Fruit fly (Drosophila melanogaster) whole organism, wandering third instar larva: Measurements from ENCODE around the gene rut.

Experiments used
- Abd-B ChIP-seq: fragments of >200 bp; optimal IDR thresholded peaks from 2 replicates; lab custom pipeline; 2017; ENCODE audit warnings: missing biosample characterization, missing genetic modification characterization
- CG32264 ChIP-seq: fragments of 200-800 bp; sonication (Bioruptor generic); optimal IDR thresholded peaks from 2 replicates; lab custom pipeline; 2016; ENCODE audit warnings: missing biosample characterization, missing genetic modification characterization
- CG9705 ChIP-seq: fragments of 200-800 bp; sonication (Bioruptor generic); optimal IDR thresholded peaks from 2 replicates; lab custom pipeline; 2018; ENCODE audit warnings: missing biosample characterization, mild to moderate bottlenecking, missing genetic modification characterization
- CrebA ChIP-seq: fragments of 200-800 bp; sonication (Bioruptor generic); optimal IDR thresholded peaks from 2 replicates; lab custom pipeline; 2016; ENCODE audit warnings: missing biosample characterization, mild to moderate bottlenecking, missing genetic modification characterization, borderline replicate concordance
- Dfd ChIP-seq: fragments of >200 bp; optimal IDR thresholded peaks from 2 replicates; lab custom pipeline; 2017; ENCODE audit warnings: missing biosample characterization, missing genetic modification characterization
- Dif ChIP-seq: fragments of 200-275, 200-300 bp; sonication (Bioruptor generic); optimal IDR thresholded peaks from 2 replicates; lab custom pipeline; 2018; ENCODE audit warnings: missing biosample characterization, missing genetic modification characterization; ENCODE audit not compliant: partially characterized antibody
- GATAd ChIP-seq: sonication (Bioruptor generic); optimal IDR thresholded peaks from 2 replicates; lab custom pipeline; 2016; ENCODE audit warnings: missing biosample characterization, missing genetic modification characterization
- HLH106 ChIP-seq: fragments of 200-800 bp; optimal IDR thresholded peaks from 3 replicates; lab custom pipeline; 2019; ENCODE audit warnings: missing biosample characterization, mild to moderate bottlenecking, missing genetic modification characterization, moderate library complexity
- Hnf4 ChIP-seq: fragments of 200-800 bp; sonication (Bioruptor generic); optimal IDR thresholded peaks from 2 replicates; lab custom pipeline; 2016; ENCODE audit warnings: missing biosample characterization, mild to moderate bottlenecking, missing genetic modification characterization
- Hr78 ChIP-seq: fragments of >200 bp; optimal IDR thresholded peaks from 2 replicates; lab custom pipeline; 2017; ENCODE audit warnings: missing biosample characterization, missing genetic modification characterization
- Hr83 ChIP-seq: fragments of 200-300 bp; sonication (Bioruptor generic); optimal IDR thresholded peaks from 2 replicates; lab custom pipeline; 2016; ENCODE audit warnings: missing biosample characterization, mild to moderate bottlenecking, missing genetic modification characterization, moderate library complexity; ENCODE audit not compliant: poor library complexity, severe bottlenecking
- Jra ChIP-seq: sonication (Bioruptor generic); optimal IDR thresholded peaks from 2 replicates; lab custom pipeline; 2016; ENCODE audit warnings: missing biosample characterization, missing genetic modification characterization
- Mio ChIP-seq: sonication (Bioruptor generic); optimal IDR thresholded peaks from 2 replicates; lab custom pipeline; 2016; ENCODE audit warnings: missing biosample characterization, missing genetic modification characterization
- Myc ChIP-seq: fragments of >200 bp; optimal IDR thresholded peaks from 2 replicates; lab custom pipeline; 2017
- N ChIP-seq: fragments of >200 bp; optimal IDR thresholded peaks from 2 replicates; lab custom pipeline; 2018; ENCODE audit warnings: missing biosample characterization, missing external identifiers, missing genetic modification characterization
- OdsH ChIP-seq: fragments of 200-800 bp; sonication (Bioruptor generic); optimal IDR thresholded peaks from 2 replicates; lab custom pipeline; 2016; ENCODE audit warnings: missing biosample characterization, mild to moderate bottlenecking, missing genetic modification characterization
- Rel ChIP-seq, 2 experiments: fragments of 200-800 bp; sonication (Bioruptor generic) in 1 of 2; optimal IDR thresholded peaks; 2 replicates in 1 of 2; 3 replicates in 1 of 2; lab custom pipeline; 2016 to 2019; ENCODE audit warnings: mild to moderate bottlenecking in 2 of 2, missing biosample characterization in 2 of 2, missing genetic modification characterization in 2 of 2, moderate library complexity in 1 of 2
- Sp1 ChIP-seq: fragments of 200-800 bp; sonication (Bioruptor generic); optimal IDR thresholded peaks from 3 replicates; lab custom pipeline; 2019; ENCODE audit warnings: missing biosample characterization, mild to moderate bottlenecking, missing genetic modification characterization, moderate library complexity
- Vsx2 ChIP-seq: fragments of 200-300, 225-300 bp; sonication (Bioruptor generic); optimal IDR thresholded peaks from 2 replicates; lab custom pipeline; 2018; ENCODE audit warnings: missing biosample characterization, missing genetic modification characterization; ENCODE audit not compliant: partially characterized antibody
- br ChIP-seq: fragments of 200-800 bp; sonication (Bioruptor generic); optimal IDR thresholded peaks from 2 replicates; lab custom pipeline; 2016; ENCODE audit warnings: missing biosample characterization, missing genetic modification characterization
- brk ChIP-seq: fragments of 200-800 bp; sonication (Bioruptor generic); optimal IDR thresholded peaks from 2 replicates; lab custom pipeline; 2016; ENCODE audit warnings: missing biosample characterization, mild to moderate bottlenecking, missing genetic modification characterization
- dl ChIP-seq, 2 experiments: fragments of 175-275, 200-275 bp in 1 of 2; fragments of 200-275 bp in 1 of 2; sonication (Bioruptor generic); optimal IDR thresholded peaks; lab custom pipeline; 2018; ENCODE audit warnings: mild to moderate bottlenecking in 2 of 2, missing biosample characterization in 2 of 2, missing genetic modification characterization in 2 of 2, moderate library complexity in 2 of 2; ENCODE audit not compliant: partially characterized antibody in 2 of 2, insufficient read depth in 1 of 2
- dmrt93B ChIP-seq: fragments of 200-800 bp; sonication (Bioruptor generic); optimal IDR thresholded peaks from 2 replicates; lab custom pipeline; 2018; ENCODE audit warnings: missing biosample characterization, mild to moderate bottlenecking, missing genetic modification characterization
- dsf ChIP-seq: sonication (Bioruptor generic); optimal IDR thresholded peaks from 2 replicates; lab custom pipeline; 2016; ENCODE audit warnings: missing biosample characterization, missing genetic modification characterization, borderline replicate concordance
- ey ChIP-seq: fragments of 200-800 bp; sonication (Bioruptor generic); optimal IDR thresholded peaks from 2 replicates; lab custom pipeline; 2016; ENCODE audit warnings: missing biosample characterization, missing genetic modification characterization
- foxo ChIP-seq, 2 experiments: fragments of 200-800 bp; sonication (Bioruptor generic); optimal IDR thresholded peaks; 2 replicates in 1 of 2; 3 replicates in 1 of 2; lab custom pipeline; 2016 to 2017; ENCODE audit warnings: missing biosample characterization in 2 of 2, missing genetic modification characterization in 2 of 2
- fru ChIP-seq: fragments of 200-800 bp; sonication (Bioruptor generic); optimal IDR thresholded peaks from 3 replicates; lab custom pipeline; 2016; ENCODE audit warnings: missing biosample characterization, mild to moderate bottlenecking, missing genetic modification characterization
- h ChIP-seq: fragments of 200-800 bp; sonication (Bioruptor generic); optimal IDR thresholded peaks from 3 replicates; lab custom pipeline; 2016; ENCODE audit warnings: missing biosample characterization, mild to moderate bottlenecking, missing genetic modification characterization
- jim ChIP-seq: fragments of 175-275, 200-325 bp; sonication (Bioruptor generic); optimal IDR thresholded peaks from 2 replicates; lab custom pipeline; 2016; ENCODE audit warnings: missing biosample characterization, mild to moderate bottlenecking, missing genetic modification characterization
- lola ChIP-seq: fragments of >200 bp; optimal IDR thresholded peaks from 2 replicates; lab custom pipeline; 2017; ENCODE audit warnings: missing biosample characterization, missing genetic modification characterization
- pan ChIP-seq: fragments of >200 bp; optimal IDR thresholded peaks from 2 replicates; lab custom pipeline; 2017
- psq ChIP-seq: fragments of 200-800 bp; sonication (Bioruptor generic); optimal IDR thresholded peaks from 3 replicates; lab custom pipeline; 2017; ENCODE audit warnings: missing biosample characterization, mild to moderate bottlenecking, missing genetic modification characterization, moderate library complexity
- rgr ChIP-seq: fragments of 200-800 bp; sonication (Bioruptor generic); optimal IDR thresholded peaks from 3 replicates; lab custom pipeline; 2016; ENCODE audit warnings: missing biosample characterization, mild to moderate bottlenecking, missing genetic modification characterization
- sage ChIP-seq: fragments of 200-800 bp; sonication (Bioruptor generic); optimal IDR thresholded peaks from 2 replicates; lab custom pipeline; 2016; ENCODE audit warnings: missing biosample characterization, mild to moderate bottlenecking, missing genetic modification characterization
- sv ChIP-seq: fragments of 200-800 bp; sonication (Bioruptor generic); optimal IDR thresholded peaks from 3 replicates; lab custom pipeline; 2016; ENCODE audit warnings: missing biosample characterization, missing genetic modification characterization
- tai ChIP-seq: sonication (Bioruptor generic); optimal IDR thresholded peaks from 2 replicates; lab custom pipeline; 2016; ENCODE audit warnings: missing biosample characterization, missing genetic modification characterization
- usp ChIP-seq: fragments of >200 bp; optimal IDR thresholded peaks from 2 replicates; lab custom pipeline; 2017; ENCODE audit warnings: missing biosample characterization, missing genetic modification characterization
- woc ChIP-seq: sonication (Bioruptor generic); optimal IDR thresholded peaks from 2 replicates; lab custom pipeline; 2016; ENCODE audit warnings: missing biosample characterization, mild to moderate bottlenecking, missing genetic modification characterization

rut gene

DNA sequence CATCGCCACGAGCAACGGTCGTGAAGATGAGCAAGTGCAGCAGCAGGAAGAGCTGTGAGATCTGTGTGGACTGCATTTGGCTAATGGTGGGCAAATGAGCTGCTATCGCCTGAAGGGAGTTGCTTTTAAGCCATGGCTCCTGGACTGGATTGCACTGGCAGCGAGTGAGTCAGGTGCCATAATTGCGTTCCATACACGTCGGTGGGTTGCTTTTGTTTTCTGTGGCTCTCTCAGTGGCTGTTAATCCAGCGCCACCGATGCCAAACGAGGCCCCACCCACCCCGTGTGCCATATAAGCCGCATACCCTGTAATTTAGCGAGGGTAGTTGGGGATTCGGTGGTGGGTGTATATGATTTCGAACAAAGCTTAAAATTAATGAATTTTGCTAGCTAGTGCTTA, 18.8 kb upstream of the rut start, which contains the start of gene CG12539:
Gene CG12539 (minus strand): TSS at position 101 of the 400 bp plus-strand sequence.
- TF ChIP-seq foxo (GFP tag; optimal IDR thresholded peaks at IDR 0.05; lab: Kevin White, UChicago) (no peak), lola (GFP tag; lab: Kevin White, UChicago) (no peak), fru (GFP tag; lab: Kevin White, UChicago) (no peak), psq (GFP tag; lab: Kevin White, UChicago) (no peak)

dm6 chrX:14841893-14842505, 16.1 kb upstream of the rut start:
- TF ChIP-seq Dif (GFP tag; lab: Kevin White, UChicago) (no peak), OdsH (no peak), dmrt93B (no peak), Mio (GFP tag; lab: Kevin White, UChicago) (no peak), jim (GFP tag; lab: Kevin White, UChicago) (no peak), foxo (GFP tag; optimal IDR thresholded peaks at IDR 0.05; lab: Kevin White, UChicago) (no peak), psq (GFP tag; lab: Kevin White, UChicago) (no peak), dsf (GFP tag; lab: Kevin White, UChicago) (no peak), tai (GFP tag; lab: Kevin White, UChicago) (no peak), Myc (lab: Kevin White, UChicago) (no peak), sage (GFP tag; lab: Kevin White, UChicago) (no peak), Dfd (GFP tag; lab: Kevin White, UChicago) (no peak), CG9705 (GFP tag; lab: Kevin White, UChicago) (no peak), pan (no peak), Jra (GFP tag; lab: Kevin White, UChicago) (no peak), lola (GFP tag; lab: Kevin White, UChicago) (no peak)

DNA sequence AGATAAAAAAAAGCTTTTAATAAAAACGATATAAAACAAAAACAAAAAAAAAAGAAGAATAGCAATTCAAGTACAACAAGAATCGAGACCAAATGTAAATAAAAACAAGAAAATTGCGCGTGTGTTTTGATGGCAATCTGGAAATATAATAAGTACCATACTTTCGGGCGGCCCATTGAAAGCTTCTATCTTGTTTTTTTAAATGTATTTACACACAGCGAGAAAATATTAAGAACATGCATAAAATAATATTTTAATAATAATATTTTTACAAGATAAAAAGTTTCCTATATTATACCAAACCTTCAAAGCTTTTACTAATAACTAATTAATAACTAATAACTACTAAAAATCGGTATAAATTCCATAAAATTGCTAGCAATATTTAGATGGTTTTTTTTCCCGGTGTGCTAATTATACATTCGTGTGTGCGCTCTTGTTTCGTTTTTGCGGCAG, 14.6 kb upstream of the rut start:
- TF ChIP-seq Sp1 (GFP tag; lab: Kevin White, UChicago) (peak; percentile 52), OdsH (peak; percentile 23), CG9705 (GFP tag; lab: Kevin White, UChicago) (no peak), foxo (GFP tag; optimal IDR thresholded peaks at IDR 0.05; lab: Kevin White, UChicago) (peak in 1 of 2 experiments; percentile 44), rgr (GFP tag; lab: Kevin White, UChicago) (peak; percentile 2), Vsx2 (GFP tag; lab: Kevin White, UChicago) (no peak), HLH106 (tag; lab: Kevin White, UChicago) (peak; percentile 50)

dm6 chrX:14839739-14840347, 14.0 kb upstream of the rut start:
- peak; percentile 23 for TF ChIP-seq psq (GFP tag; lab: Kevin White, UChicago)
- peak; percentile 40 for TF ChIP-seq fru (GFP tag; lab: Kevin White, UChicago)
- no peak for TF ChIP-seq dmrt93B
- TF ChIP-seq N (GFP tag; lab: Kevin White, UChicago) = no peak
- no peak for TF ChIP-seq Dif (GFP tag; lab: Kevin White, UChicago)
- no peak for TF ChIP-seq Jra (GFP tag; lab: Kevin White, UChicago)
- no peak for TF ChIP-seq Mio (GFP tag; lab: Kevin White, UChicago)
- no peak for TF ChIP-seq Hr83
- no peak for TF ChIP-seq Hr78 (GFP tag; lab: Kevin White, UChicago)
- no peak for TF ChIP-seq Dfd (GFP tag; lab: Kevin White, UChicago)
- no peak for TF ChIP-seq sv
- TF ChIP-seq CrebA (GFP tag; lab: Kevin White, UChicago) = no peak
- no peak for TF ChIP-seq Sp1 (GFP tag; lab: Kevin White, UChicago)
- no peak for TF ChIP-seq dsf (GFP tag; lab: Kevin White, UChicago)
- TF ChIP-seq ey = peak; percentile 48
- TF ChIP-seq br (GFP tag; lab: Kevin White, UChicago) = no peak
- no peak for TF ChIP-seq usp (GFP tag; lab: Kevin White, UChicago)
- no peak for TF ChIP-seq pan
- TF ChIP-seq CG32264 (GFP tag; lab: Kevin White, UChicago) = no peak
- TF ChIP-seq Abd-B (GFP tag; lab: Kevin White, UChicago) = no peak
- TF ChIP-seq lola (GFP tag; lab: Kevin White, UChicago) = no peak
- no peak for TF ChIP-seq Hnf4 (GFP tag; lab: Kevin White, UChicago)
- peak; percentile 7 for TF ChIP-seq GATAd (GFP tag; lab: Kevin White, UChicago)
- peak; percentile 8 for TF ChIP-seq OdsH
- TF ChIP-seq HLH106 (tag; lab: Kevin White, UChicago) = peak; percentile 54
- peak; percentile 47 for TF ChIP-seq h (GFP tag; lab: Kevin White, UChicago)
- TF ChIP-seq Rel (GFP tag; optimal IDR thresholded peaks at IDR 0.05; lab: Kevin White, UChicago) = no peak
- peak; percentile 21 for TF ChIP-seq Rel (tag; optimal IDR thresholded peaks at IDR 0.05; lab: Kevin White, UChicago)
- TF ChIP-seq foxo (GFP tag; optimal IDR thresholded peaks at IDR 0.05; lab: Kevin White, UChicago) = peak in 1 of 2 experiments; percentile 63
- no peak for TF ChIP-seq Myc (lab: Kevin White, UChicago)
- TF ChIP-seq woc (GFP tag; lab: Kevin White, UChicago) = peak; percentile 0
- TF ChIP-seq tai (GFP tag; lab: Kevin White, UChicago) = no peak
- no peak for TF ChIP-seq CG9705 (GFP tag; lab: Kevin White, UChicago)
- TF ChIP-seq brk = no peak
- TF ChIP-seq dl (GFP tag; optimal IDR thresholded peaks at IDR 0.05; lab: Kevin White, UChicago; ENCODE audit: insufficient read depth in 1 of 2, partially characterized antibody in 2 of 2) = no peak
- TF ChIP-seq rgr (GFP tag; lab: Kevin White, UChicago) = peak; percentile 70
